Fruit fly (Drosophila melanogaster): ENCODE results near the gene CG14641.

The CG14641 gene

DNA sequence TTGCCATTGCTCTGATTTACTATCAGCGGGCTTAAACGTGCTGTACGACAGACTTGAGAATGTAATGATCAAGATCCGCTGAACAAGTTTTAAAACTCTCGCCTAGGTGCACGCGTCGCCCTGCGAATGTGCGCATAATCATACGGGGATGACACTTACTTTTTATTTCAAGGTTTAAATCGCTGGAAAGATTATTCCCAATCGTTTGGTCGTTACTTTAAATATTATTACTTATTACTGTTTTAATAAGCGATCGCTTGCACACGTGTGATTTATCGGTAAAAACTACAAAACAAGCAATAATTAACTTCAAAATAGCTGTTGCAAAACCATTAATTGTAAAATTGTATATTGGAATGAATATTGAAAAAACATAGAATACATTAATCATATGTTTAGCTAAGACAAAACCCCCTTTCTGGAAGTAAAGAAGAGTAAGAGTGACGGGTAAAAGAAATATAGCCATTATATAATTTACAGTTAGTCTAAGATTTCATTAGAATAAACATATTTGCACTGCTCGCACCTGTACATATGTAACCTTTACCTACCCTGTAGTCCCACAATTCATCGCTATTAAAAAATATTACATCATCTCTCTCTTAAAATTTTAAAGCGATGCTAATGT is 2.9 kb downstream of the CG14641 start, which contains the start of gene DhpD (continued):
- peak; percentile 72 for TF ChIP-seq CG31441 (GFP tag; IDR thresholded peaks at IDR 0.05)
- TF ChIP-seq HLH4C (GFP tag; IDR thresholded peaks at IDR 0.05; ENCODE audit: partially characterized antibody), result peak; percentile 93
- TF ChIP-seq CG16863 (GFP tag; optimal IDR thresholded peaks at IDR 0.05), result no peak
- peak; percentile 53; the same call in 1 of the 2 replicates for TF ChIP-seq CG4404 (GFP tag; IDR thresholded peaks at IDR 0.05)
- TF ChIP-seq ap (GFP tag; IDR thresholded peaks at IDR 0.05), result 0 out of 2 replicates have a peak, but pooled peaks have one; percentile 33
- TF ChIP-seq CG12236 (GFP tag; optimal IDR thresholded peaks at IDR 0.05), result no peak
- TF ChIP-seq aop (GFP tag; IDR thresholded peaks at IDR 0.05), result no peak
- peak; percentile 75 for TF ChIP-seq CG30403 (GFP tag; optimal IDR thresholded peaks at IDR 0.05)
- TF ChIP-seq CG16813 (GFP tag; IDR thresholded peaks at IDR 0.05; ENCODE audit: partially characterized antibody), result peak; percentile 83
- no peak for TF ChIP-seq odd (GFP tag; optimal IDR thresholded peaks at IDR 0.05)
- TF ChIP-seq CG12071 (GFP tag; optimal IDR thresholded peaks at IDR 0.05), result no peak
- no peak for TF ChIP-seq CG11696 (GFP tag; IDR thresholded peaks at IDR 0.05)
- TF ChIP-seq CG18476 (GFP tag; optimal IDR thresholded peaks at IDR 0.05), result peak; percentile 50
- no peak; the same call in 1 of the 2 replicates for TF ChIP-seq esg (GFP tag; conservative IDR thresholded peaks at IDR 0.05)
- TF ChIP-seq crp (GFP tag; optimal IDR thresholded peaks at IDR 0.05), result peak in 1 of 2 experiments; percentile 78
- TF ChIP-seq CG2678 (tag; optimal IDR thresholded peaks at IDR 0.05), result peak; percentile 87
- TF ChIP-seq Doc2 (GFP tag; IDR thresholded peaks at IDR 0.05), result no peak
- peak; percentile 86 for TF ChIP-seq CG9932 (GFP tag; IDR thresholded peaks at IDR 0.05)
- TF ChIP-seq CG17612 (GFP tag; IDR thresholded peaks at IDR 0.05), result peak; percentile 68; the same call in 1 of the 2 replicates
- no peak for TF ChIP-seq TFAM (GFP tag; optimal IDR thresholded peaks at IDR 0.05)
- TF ChIP-seq CG10267 (tag; optimal IDR thresholded peaks at IDR 0.05), result peak; percentile 47
- TF ChIP-seq tx (GFP tag; optimal IDR thresholded peaks at IDR 0.05), result no peak
- TF ChIP-seq emc (GFP tag; optimal IDR thresholded peaks at IDR 0.05), result peak; percentile 27
- TF ChIP-seq gt (GFP tag; IDR thresholded peaks at IDR 0.05), result no peak
- peak; percentile 30 for TF ChIP-seq CG18764 (GFP tag; optimal IDR thresholded peaks at IDR 0.05)
- peak; percentile 51 for TF ChIP-seq CG13624 (GFP tag; optimal IDR thresholded peaks at IDR 0.05)
- TF ChIP-seq kah (GFP tag; optimal IDR thresholded peaks at IDR 0.05), result peak; percentile 31
- TF ChIP-seq Mrtf (GFP tag; IDR thresholded peaks at IDR 0.05), result peak; percentile 43; the same call in 2 of the 3 replicates
- no peak for TF ChIP-seq CG10274 (GFP tag; optimal IDR thresholded peaks at IDR 0.05)
- peak; percentile 54 for TF ChIP-seq CG14014 (GFP tag; IDR thresholded peaks at IDR 0.05)
- peak; percentile 85 for TF ChIP-seq lab (GFP tag; optimal IDR thresholded peaks at IDR 0.05)
- no peak for TF ChIP-seq insv (GFP tag; optimal IDR thresholded peaks at IDR 0.05)
- TF ChIP-seq CG34224 (GFP tag; IDR thresholded peaks at IDR 0.05; ENCODE audit: partially characterized antibody), result peak; percentile 36; the same call in 2 of the 3 replicates
- TF ChIP-seq trh (GFP tag; optimal IDR thresholded peaks at IDR 0.05), result no peak
- peak; percentile 73 for TF ChIP-seq CG11247 (GFP tag; IDR thresholded peaks at IDR 0.05)
- peak; percentile 71 for TF ChIP-seq NfI (GFP tag; optimal IDR thresholded peaks at IDR 0.05)
- no peak for TF ChIP-seq eve (GFP tag; optimal IDR thresholded peaks at IDR 0.05)
- TF ChIP-seq YL-1 (GFP tag; optimal IDR thresholded peaks at IDR 0.05), result no peak
- peak; percentile 88 for TF ChIP-seq CG2120 (GFP tag; optimal IDR thresholded peaks at IDR 0.05)
- TF ChIP-seq ken (GFP tag; IDR thresholded peaks at IDR 0.05), result peak; percentile 81
- peak; percentile 59 for TF ChIP-seq Asciz (GFP tag; optimal IDR thresholded peaks at IDR 0.05)
- TF ChIP-seq CG1024 (GFP tag; IDR thresholded peaks at IDR 0.05), result peak; percentile 76
- no peak for TF ChIP-seq btn (GFP tag; optimal IDR thresholded peaks at IDR 0.05)
- peak; percentile 78 for TF ChIP-seq CoRest (tag; optimal IDR thresholded peaks at IDR 0.05)
- TF ChIP-seq CG2199 (GFP tag; IDR thresholded peaks at IDR 0.05), result peak; percentile 24; the same call in 1 of the 3 replicates
- no peak for TF ChIP-seq CG33557 (GFP tag; optimal IDR thresholded peaks at IDR 0.05)
- TF ChIP-seq ab (GFP tag; optimal IDR thresholded peaks at IDR 0.05), result no peak
- TF ChIP-seq CG4360 (GFP tag; IDR thresholded peaks at IDR 0.05), result no peak
- peak; percentile 42 for TF ChIP-seq CG18619 (GFP tag; optimal IDR thresholded peaks at IDR 0.05)
- TF ChIP-seq CG17186 (GFP tag; optimal IDR thresholded peaks at IDR 0.05), result no peak

All from whole organism, embryonic.